Fruit fly (Drosophila melanogaster) S2 (cell line): ENCODE results near the gene CG34140.

Experiments
- CG8478 ChIP-seq: fragments of >200 bp; optimal IDR thresholded peaks from 2 replicates; lab custom pipeline; 2018
- CTCF ChIP-seq, 2 experiments: fragments of >200 bp; optimal IDR thresholded peaks; 2 replicates each; lab custom pipeline; 2018

CG34140 gene

DNA sequence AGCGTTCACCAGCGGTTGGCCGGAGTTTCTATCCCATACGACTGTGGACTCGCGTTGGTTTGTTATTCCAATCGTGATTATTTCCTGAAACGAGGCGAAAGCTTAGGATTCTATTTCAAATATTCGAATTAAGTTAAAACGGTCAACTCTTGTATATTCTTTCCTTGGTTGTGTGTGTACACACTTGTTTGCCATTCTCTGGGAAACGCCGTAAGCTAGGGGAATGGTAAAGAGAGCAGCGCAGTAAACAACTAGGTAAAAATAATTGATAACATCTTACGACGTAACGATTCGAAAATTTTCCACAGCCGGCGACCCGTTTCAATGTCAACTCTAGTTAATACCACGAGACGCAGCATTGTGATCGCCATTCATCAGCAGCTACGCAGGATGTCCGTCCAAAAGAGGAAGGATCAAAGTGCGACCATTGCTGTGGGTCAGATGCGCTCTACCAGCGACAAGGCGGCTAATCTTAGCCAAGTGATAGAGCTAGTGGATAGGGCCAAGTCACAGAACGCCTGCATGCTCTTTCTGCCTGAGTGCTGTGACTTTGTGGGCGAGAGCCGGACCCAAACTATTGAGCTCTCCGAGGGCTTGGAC, 19.4 kb upstream of the CG34140 start, which contains the start of gene NitFhit:
Gene NitFhit, plus strand, starts transcription at position 195 of the 600 bp plus-strand sequence.
- TF ChIP-seq CTCF (optimal IDR thresholded peaks at IDR 0.05; lab: Kevin White, UChicago), result no peak
- no peak for TF ChIP-seq CG8478 (lab: Kevin White, UChicago)

- no peak for TF ChIP-seq CG8478 (lab: Kevin White, UChicago)
- no peak for TF ChIP-seq CTCF (optimal IDR thresholded peaks at IDR 0.05; lab: Kevin White, UChicago)
Measured at dm6 chr3L:199754-200596, 15.8 kb upstream of the CG34140 start, which contains the start of the genes rno and mri. rno (minus strand) TSS chr3L:199762. mri (plus strand) TSS chr3L:200174.

DNA sequence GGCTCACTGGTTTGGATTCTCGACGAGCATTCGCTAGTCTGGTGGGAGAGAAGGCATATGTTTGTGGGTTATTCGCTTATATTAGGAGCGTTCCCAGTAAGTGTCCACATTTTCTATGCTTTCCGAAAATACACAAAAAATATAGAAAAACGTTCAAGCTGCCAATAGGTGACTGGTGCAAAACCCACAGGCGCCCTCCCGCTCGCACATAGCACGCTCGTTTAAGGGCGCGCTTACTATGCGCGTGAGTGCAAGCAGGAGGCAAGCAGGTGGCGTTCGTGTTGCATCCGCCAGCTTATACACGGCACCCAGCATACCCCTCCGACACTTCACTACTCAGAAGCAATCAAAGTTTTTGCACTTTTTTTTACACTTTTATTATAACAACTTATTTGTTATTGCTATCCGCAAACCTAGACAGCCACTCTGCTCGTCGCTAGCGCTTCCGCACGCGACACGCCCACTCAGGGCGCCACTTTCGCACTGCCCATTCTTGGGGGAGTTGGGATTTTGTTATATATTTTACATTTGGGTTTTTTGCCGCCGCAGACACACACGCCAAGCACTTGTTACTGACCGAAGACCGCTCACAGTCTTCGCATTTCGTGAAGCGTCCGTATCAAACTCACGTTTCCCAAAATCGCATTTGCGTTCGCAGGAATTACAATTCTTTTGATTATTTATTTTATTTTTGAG, 15.0 kb upstream of the CG34140 start:
- TF ChIP-seq CG8478 (lab: Kevin White, UChicago), result no peak
- peak; percentile 8 to 30 for TF ChIP-seq CTCF (optimal IDR thresholded peaks at IDR 0.05; lab: Kevin White, UChicago)

dm6 chr3L:180262-180543, 4.0 kb downstream of the CG34140 start:
- TF ChIP-seq CTCF (optimal IDR thresholded peaks at IDR 0.05; lab: Kevin White, UChicago) (no peak), CG8478 (lab: Kevin White, UChicago) (no peak)

DNA sequence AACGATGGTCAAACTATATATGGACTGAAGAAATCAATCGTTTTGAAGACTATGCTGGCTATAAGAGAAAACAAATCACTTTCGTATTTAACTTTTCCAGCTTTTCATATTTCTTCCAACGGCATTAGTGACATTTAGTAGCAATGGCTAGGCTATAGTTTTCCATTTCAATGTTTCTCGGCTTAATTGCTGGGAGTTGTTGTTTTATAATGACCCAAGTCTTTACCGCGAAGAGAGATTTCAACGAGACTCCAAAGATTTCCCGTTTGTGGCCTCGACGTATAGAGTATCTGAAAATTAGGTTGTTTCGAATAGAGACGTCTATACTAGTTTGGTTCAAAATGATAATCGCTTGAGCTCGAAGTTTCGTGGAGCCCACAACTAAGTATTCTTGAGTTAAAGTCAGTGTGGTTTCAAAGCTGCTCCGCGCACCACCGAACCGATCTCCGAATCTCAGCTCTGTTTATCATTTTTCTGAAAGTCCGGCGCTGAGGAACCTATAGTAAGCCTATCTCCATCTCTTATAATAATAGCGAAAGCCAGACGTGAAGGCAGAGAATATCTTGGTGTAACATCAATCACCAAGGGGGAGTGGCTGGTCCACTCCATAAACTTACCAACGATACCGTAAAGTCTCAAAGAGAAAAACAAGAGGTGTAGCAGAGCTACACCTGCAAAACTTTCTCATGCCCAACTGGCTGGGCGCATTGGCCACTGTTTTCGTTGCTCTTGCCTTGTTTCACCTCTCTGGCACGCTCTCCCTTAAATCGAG, 4.5 kb downstream of the CG34140 start, which contains the start of gene CG13875:
Gene CG13875, plus strand, starts transcription at position 434 of the 772 bp plus-strand sequence.
- TF ChIP-seq CTCF (optimal IDR thresholded peaks at IDR 0.05; lab: Kevin White, UChicago) (no peak), CG8478 (lab: Kevin White, UChicago) (no peak)

- TF ChIP-seq CG8478 (lab: Kevin White, UChicago) (no peak), CTCF (optimal IDR thresholded peaks at IDR 0.05; lab: Kevin White, UChicago) (no peak)
Measured at dm6 chr3L:178913-179488, 5.2 kb downstream of the CG34140 start, which contains the start of gene Vdup1. Vdup1 (minus strand) TSS chr3L:178963.

dm6 chr3L:178445-178844, 5.8 kb downstream of the CG34140 start:
- TF ChIP-seq CG8478 (lab: Kevin White, UChicago) (no peak), CTCF (optimal IDR thresholded peaks at IDR 0.05; lab: Kevin White, UChicago) (no peak)

DNA sequence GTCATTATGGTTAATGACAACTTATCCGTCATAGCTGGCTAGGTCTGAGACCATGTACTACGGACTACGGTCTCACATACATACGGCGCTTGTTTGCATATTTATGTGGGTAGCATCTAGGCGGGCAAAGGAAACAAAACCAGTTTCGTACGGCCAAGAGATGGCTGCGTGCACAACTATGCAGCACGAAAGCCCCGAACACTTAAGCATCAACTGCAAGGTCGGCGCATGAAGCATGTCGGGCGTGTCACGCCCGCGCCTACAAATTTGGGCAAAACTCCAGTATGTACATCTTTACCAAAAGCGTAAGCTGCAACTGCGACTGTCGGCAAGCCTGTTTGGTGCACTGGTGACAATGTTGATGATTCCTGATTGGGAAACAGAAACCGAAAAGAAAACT, 6.3 kb downstream of the CG34140 start:
- no peak for TF ChIP-seq CTCF (optimal IDR thresholded peaks at IDR 0.05; lab: Kevin White, UChicago)

dm6 chr3L:175949-176348, 8.3 kb downstream of the CG34140 start, which contains the start of gene CG7049:
CG7049 (minus strand) TSS chr3L:176228.
- no peak for TF ChIP-seq CTCF (optimal IDR thresholded peaks at IDR 0.05; lab: Kevin White, UChicago)
- no peak for TF ChIP-seq CG8478 (lab: Kevin White, UChicago)

dm6 chr3L:174501-174900, 9.7 kb downstream of the CG34140 start:
- TF ChIP-seq CTCF (optimal IDR thresholded peaks at IDR 0.05; lab: Kevin White, UChicago) (no peak), CG8478 (lab: Kevin White, UChicago) (no peak)

DNA sequence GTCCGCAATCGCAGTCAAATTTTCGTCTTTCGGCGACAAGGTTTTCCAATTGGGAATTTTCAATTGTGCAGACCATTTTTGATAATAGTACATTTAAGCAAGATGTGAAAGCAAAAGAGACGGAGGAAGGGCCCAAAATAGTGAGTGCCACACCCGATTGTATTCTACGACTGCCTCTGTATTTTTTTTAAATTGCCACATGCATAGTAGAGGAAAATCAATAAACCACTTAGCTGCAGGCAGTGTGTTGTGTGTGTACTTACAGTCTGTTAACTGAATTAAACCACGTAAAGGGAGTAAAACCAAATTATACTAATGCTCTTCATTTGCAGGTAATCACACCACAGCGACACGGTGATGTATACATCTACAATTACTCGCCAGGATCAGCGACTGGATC, 12.5 kb downstream of the CG34140 start:
- TF ChIP-seq CTCF (optimal IDR thresholded peaks at IDR 0.05; lab: Kevin White, UChicago), result no peak

dm6 chr3L:166789-167132, 17.5 kb downstream of the CG34140 start:
- TF ChIP-seq CTCF (optimal IDR thresholded peaks at IDR 0.05; lab: Kevin White, UChicago) (no peak), CG8478 (lab: Kevin White, UChicago) (no peak)

dm6 chr3L:165981-166788, 18.0 kb downstream of the CG34140 start:
- TF ChIP-seq CG8478 (lab: Kevin White, UChicago) (no peak), CTCF (optimal IDR thresholded peaks at IDR 0.05; lab: Kevin White, UChicago) (no peak)
